Worm (Caenorhabditis elegans): ENCODE measurements around the gene Y105C5A.1268.
"Not testable (repeated sequence)": the region's sequence is repeated elsewhere in the genome, so short reads cannot be mapped to it uniquely, and the experiment has no call there.

Y105C5A.1268 gene

DNA sequence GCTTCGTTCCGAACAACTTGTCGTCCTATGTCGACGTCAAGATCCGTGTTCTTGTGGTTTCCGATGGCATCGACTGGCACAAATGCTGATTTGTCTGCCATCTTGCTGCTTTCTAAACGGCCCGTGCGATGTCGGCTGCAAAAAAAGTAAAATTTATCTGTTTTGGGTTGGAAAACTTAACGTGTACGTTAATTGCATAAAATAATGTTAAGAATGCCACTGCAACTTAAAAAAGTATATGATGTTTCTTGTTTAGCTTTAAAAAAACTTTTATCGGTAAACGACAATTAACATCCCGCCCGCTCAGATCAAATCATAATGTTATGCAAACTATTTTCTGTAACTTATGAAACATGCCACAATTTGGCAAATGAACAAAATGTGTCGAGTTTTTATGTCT is 35.2 kb upstream of the Y105C5A.1268 start, which contains the start of gene Y105C5A.26:
Y105C5A.26 (minus strand) TSS at position 101 of the 400 bp plus-strand sequence.
- not testable (repeated sequence) for TF ChIP-seq nhr-20 (tag; optimal IDR thresholded peaks at IDR 0.05); zag-1 (tag; optimal IDR thresholded peaks at IDR 0.05); alr-1 (tag; optimal IDR thresholded peaks at IDR 0.05; ENCODE audit: borderline replicate concordance)

DNA sequence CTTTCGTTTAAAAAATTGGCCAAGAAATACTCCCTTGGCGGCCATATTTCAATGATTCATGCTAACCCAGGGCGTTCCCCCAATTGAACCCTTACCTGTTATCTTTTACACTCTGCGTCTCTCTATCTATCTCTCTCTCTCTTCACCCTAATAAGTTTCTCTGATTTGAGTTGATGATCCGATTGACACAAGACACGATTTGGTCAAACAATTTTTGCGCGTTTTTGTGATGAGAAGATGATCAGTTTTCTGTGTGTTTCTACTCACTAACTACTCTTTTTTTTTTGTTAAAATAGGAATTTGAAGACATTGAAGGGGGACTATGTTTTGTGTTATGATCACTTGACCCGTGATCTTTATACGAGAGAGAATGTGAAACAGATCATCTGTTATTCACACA is 26.7 kb upstream of the Y105C5A.1268 start:
- TF ChIP-seq nhr-90 (tag; optimal IDR thresholded peaks at IDR 0.05; ENCODE audit: poor library complexity) (peak; percentile 46), snu-23 (GFP tag; optimal IDR thresholded peaks at IDR 0.05) (peak; percentile 42), unc-30 (tag; optimal IDR thresholded peaks at IDR 0.05) (no peak), nhr-47 (tag; optimal IDR thresholded peaks at IDR 0.05) (no peak), nhr-20 (tag; optimal IDR thresholded peaks at IDR 0.05) (peak; percentile 53), zag-1 (tag; optimal IDR thresholded peaks at IDR 0.05) (no peak), ceh-88 (GFP tag; IDR thresholded peaks at IDR 0.05) (no peak), mab-9 (GFP tag; IDR thresholded peaks at IDR 0.05) (no peak), unc-130 (tag; optimal IDR thresholded peaks at IDR 0.05) (no peak), dpl-1 (GFP tag; optimal IDR thresholded peaks at IDR 0.05) (no peak), blmp-1 (tag; optimal IDR thresholded peaks at IDR 0.05) (peak; percentile 53), lin-35 (GFP tag; optimal IDR thresholded peaks at IDR 0.05) (peak in 1 of 2 experiments; percentile 21), elt-3 (tag; optimal IDR thresholded peaks at IDR 0.05) (peak in 2 of 6 experiments; percentile 2 to 37), swsn-7 (tag; optimal IDR thresholded peaks at IDR 0.05) (no peak), lsy-2 (tag; optimal IDR thresholded peaks at IDR 0.05) (peak in 1 of 2 experiments; percentile 5), nhr-85 (tag) (peak; percentile 86), snpc-4 (tag; optimal IDR thresholded peaks at IDR 0.05) (no peak), fkh-4 (tag; optimal IDR thresholded peaks at IDR 0.05; ENCODE audit: borderline replicate concordance) (no peak), nhr-71 (tag; optimal IDR thresholded peaks at IDR 0.05) (peak; percentile 85)

DNA sequence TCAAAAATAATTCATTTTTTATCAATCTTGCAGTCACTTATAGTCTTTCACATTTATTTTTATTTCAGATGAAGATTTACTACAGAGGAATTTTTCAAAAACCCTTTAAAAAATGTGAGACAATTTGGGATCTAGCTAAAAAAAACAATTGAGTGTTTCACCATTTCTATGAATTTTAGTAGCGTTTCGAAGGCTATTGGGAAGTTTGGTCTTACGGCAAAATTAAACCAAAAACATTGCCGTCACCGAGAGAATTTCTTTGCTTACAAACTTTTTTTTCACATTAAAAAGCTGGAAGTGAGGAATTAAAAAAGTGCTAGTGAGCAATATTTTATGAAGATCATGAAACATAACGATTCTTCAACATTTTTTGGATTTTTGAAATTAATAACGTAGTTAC is 12.2 kb upstream of the Y105C5A.1268 start:
- TF ChIP-seq efl-1 (optimal IDR thresholded peaks at IDR 0.05) (no peak), efl-1 (GFP tag; optimal IDR thresholded peaks at IDR 0.05 in 1 of 2) (peak in 1 of 2 experiments; percentile 7), zip-4 (GFP tag; optimal IDR thresholded peaks at IDR 0.05) (no peak)

DNA sequence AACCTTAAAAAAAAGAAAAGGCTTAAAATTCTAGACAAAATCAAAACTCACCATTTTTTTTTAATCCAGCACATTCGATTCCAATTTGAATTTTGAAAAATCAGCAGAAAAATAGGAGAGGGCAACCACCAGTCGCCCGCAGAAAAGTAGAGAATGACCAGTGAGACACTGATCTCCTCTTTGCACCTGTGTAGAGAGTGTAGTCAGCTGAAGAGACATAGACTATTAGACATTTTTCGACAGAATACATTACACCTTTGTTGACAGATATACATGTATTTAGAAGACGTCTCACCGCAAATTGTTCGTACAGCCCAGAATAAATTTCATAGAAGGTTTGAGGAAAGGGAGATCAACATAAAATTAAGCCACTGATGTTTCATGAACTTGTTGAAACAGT is 2.0 kb upstream of the Y105C5A.1268 start:
- TF ChIP-seq zip-4 (GFP tag; optimal IDR thresholded peaks at IDR 0.05) = no peak
- no peak for TF ChIP-seq ama-1 (optimal IDR thresholded peaks at IDR 0.05)
- TF ChIP-seq mep-1 (tag; optimal IDR thresholded peaks at IDR 0.05) = peak; percentile 39

DNA sequence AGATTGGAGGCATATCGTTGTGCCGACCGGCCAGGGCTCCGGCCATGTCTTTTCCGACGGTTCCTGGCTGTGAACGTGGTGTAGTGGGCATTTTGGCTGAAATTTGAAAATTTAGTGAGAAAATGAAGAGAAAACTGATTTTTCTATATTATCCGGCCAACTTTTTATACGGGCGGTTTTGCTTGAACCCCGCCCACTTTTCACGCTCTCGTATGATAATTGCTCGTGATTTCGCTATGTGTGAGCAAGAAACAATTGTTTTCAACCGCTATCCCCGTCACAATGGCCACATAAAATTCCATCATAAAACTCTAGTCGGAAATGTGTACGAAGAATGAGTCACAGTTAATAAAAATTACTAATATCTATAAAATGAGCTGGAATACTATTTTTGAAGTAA is 4.6 kb downstream of the Y105C5A.1268 start, which contains the start of gene Y105C5A.12:
Y105C5A.12 (minus strand) TSS at position 101 of the 400 bp plus-strand sequence.
- TF ChIP-seq ces-1 (GFP tag; optimal IDR thresholded peaks at IDR 0.05); blmp-1 (tag; optimal IDR thresholded peaks at IDR 0.05); fkh-10 (GFP tag; optimal IDR thresholded peaks at IDR 0.05): not testable (repeated sequence)

DNA sequence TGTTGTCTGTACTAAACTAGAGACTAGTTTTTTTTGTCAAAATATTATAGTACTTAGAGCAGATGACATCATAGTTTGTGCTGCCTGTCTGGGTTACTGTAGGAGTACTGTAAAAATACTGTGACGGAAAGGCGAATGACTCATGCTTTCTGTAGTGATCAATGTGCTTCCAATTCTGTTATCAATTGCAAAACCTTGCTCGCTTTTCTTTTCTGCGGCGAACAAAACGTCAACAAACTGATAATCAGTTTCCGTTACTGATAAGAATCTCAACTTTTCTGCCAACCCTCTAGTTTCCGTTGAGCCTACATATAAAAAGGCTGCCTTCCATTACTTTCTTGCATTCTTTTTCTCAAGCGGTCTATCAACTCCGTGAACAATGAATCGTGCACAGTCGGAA is 5.4 kb downstream of the Y105C5A.1268 start, which contains the start of gene Y105C5A.13:
Y105C5A.13 (plus strand) TSS at position 380 of the 400 bp plus-strand sequence.
- TF ChIP-seq nhr-12 (tag; optimal IDR thresholded peaks at IDR 0.05) (no peak), isw-1 (GFP tag; IDR thresholded peaks at IDR 0.05) (no peak), efl-1 (optimal IDR thresholded peaks at IDR 0.05) (no peak), efl-1 (GFP tag; optimal IDR thresholded peaks at IDR 0.05 in 1 of 2) (peak in 1 of 2 experiments; percentile 34), lin-35 (GFP tag; optimal IDR thresholded peaks at IDR 0.05) (peak in 1 of 2 experiments; percentile 17), grh-1 (GFP tag; IDR thresholded peaks at IDR 0.05) (no peak), lsy-2 (tag; optimal IDR thresholded peaks at IDR 0.05) (peak in 1 of 2 experiments; percentile 3), elt-2 (tag; optimal IDR thresholded peaks at IDR 0.05) (peak; percentile 84)
